Fruit fly (Drosophila melanogaster) whole organism, embryonic: ENCODE results near the gene Tom.

Experiments
- Abd-B ChIP-seq: fragments of 200-800 bp; sonication (Bioruptor generic); optimal IDR thresholded peaks from 2 replicates; lab custom pipeline; 2018; ENCODE audit warnings: missing biosample characterization, mild to moderate bottlenecking, missing genetic modification characterization, moderate library complexity
- Atf-2 ChIP-seq: fragments of 200-800 bp; sonication (Bioruptor generic); optimal IDR thresholded peaks from 2 replicates; lab custom pipeline; 2016; ENCODE audit warnings: missing biosample characterization, missing genetic modification characterization
- CG10147 ChIP-seq: fragments of 200-800 bp; sonication (Bioruptor generic); optimal IDR thresholded peaks from 2 replicates; lab custom pipeline; 2019; ENCODE audit warnings: missing biosample characterization, mild to moderate bottlenecking, missing genetic modification characterization, moderate library complexity
- CG11456 ChIP-seq: fragments of 200-800 bp; sonication (Bioruptor generic); IDR thresholded peaks from 3 replicates; pipeline ENCODE4 v1.3.6; 2022; ENCODE audit warnings: missing biosample characterization, missing genetic modification characterization
- CG12219 ChIP-seq: fragments of 200-800 bp; sonication (Bioruptor generic); optimal IDR thresholded peaks from 3 replicates; lab custom pipeline; 2018; ENCODE audit warnings: missing biosample characterization, mild to moderate bottlenecking, missing genetic modification characterization
- CG13296 ChIP-seq: fragments of 200-800 bp; sonication (Bioruptor generic); optimal IDR thresholded peaks from 3 replicates; lab custom pipeline; 2018; ENCODE audit warnings: missing biosample characterization, mild to moderate bottlenecking, missing genetic modification characterization
- CG15514 ChIP-seq: fragments of 200-800 bp; sonication (Bioruptor generic); optimal IDR thresholded peaks from 3 replicates; lab custom pipeline; 2017; ENCODE audit warnings: missing biosample characterization, missing genetic modification characterization, mild to moderate bottlenecking, moderate library complexity, missing genetic modification reagents
- CG15601 ChIP-seq: fragments of 200-800 bp; sonication (Bioruptor generic); optimal IDR thresholded peaks from 3 replicates; lab custom pipeline; 2019; ENCODE audit warnings: missing biosample characterization, mild to moderate bottlenecking, missing genetic modification characterization, moderate library complexity
- CG17568 ChIP-seq: fragments of 200-800 bp; sonication (Bioruptor generic); optimal IDR thresholded peaks from 2 replicates; lab custom pipeline; 2018; ENCODE audit warnings: missing biosample characterization, mild to moderate bottlenecking, missing genetic modification characterization, moderate library complexity
- CG18262 ChIP-seq: fragments of 200-800 bp; optimal IDR thresholded peaks from 3 replicates; lab custom pipeline; 2019; ENCODE audit warnings: missing biosample characterization, mild to moderate bottlenecking, missing genetic modification characterization, moderate library complexity
- CG2199 ChIP-seq: fragments of 200-800 bp; sonication (Bioruptor generic); IDR thresholded peaks from 3 replicates; pipeline ENCODE4 v1.3.6; 2022; ENCODE audit warnings: missing biosample characterization, missing genetic modification characterization
- CG3065 ChIP-seq: fragments of 200-800 bp; sonication (Bioruptor generic); optimal IDR thresholded peaks from 2 replicates; lab custom pipeline; 2016; ENCODE audit warnings: missing biosample characterization, missing genetic modification characterization
- CG34224 ChIP-seq: fragments of 200-800 bp; sonication (Bioruptor generic); IDR thresholded peaks from 3 replicates; pipeline ENCODE4 v1.3.6; 2022; ENCODE audit warnings: missing biosample characterization, missing genetic modification characterization; ENCODE audit not compliant: partially characterized antibody
- CG3726 ChIP-seq: fragments of 200-800 bp; sonication (Bioruptor generic); IDR thresholded peaks from 3 replicates; pipeline ENCODE4, ENCODE4 v1.3.6; 2022; ENCODE audit warnings: missing biosample characterization, missing genetic modification characterization
- CG42726 ChIP-seq: fragments of 200-800 bp; sonication (Bioruptor generic); IDR thresholded peaks from 2 replicates; pipeline ENCODE4 v1.3.6; 2022; ENCODE audit warnings: missing biosample characterization, missing genetic modification characterization; ENCODE audit not compliant: partially characterized antibody
- CG4424 ChIP-seq: fragments of 200-800 bp; sonication (Bioruptor generic); optimal IDR thresholded peaks from 3 replicates; lab custom pipeline; 2016; ENCODE audit warnings: missing biosample characterization, missing genetic modification characterization
- CG8924 ChIP-seq: fragments of 200-800 bp; optimal IDR thresholded peaks from 3 replicates; lab custom pipeline; 2019; ENCODE audit warnings: missing biosample characterization, mild to moderate bottlenecking, missing genetic modification characterization, moderate library complexity
- CG9727 ChIP-seq: fragments of 200-800 bp; sonication (Bioruptor generic); optimal IDR thresholded peaks from 3 replicates; lab custom pipeline; 2017; ENCODE audit warnings: missing biosample characterization, mild to moderate bottlenecking, missing genetic modification characterization
- CHES-1-like ChIP-seq: fragments of 200-800 bp; sonication (Bioruptor generic); optimal IDR thresholded peaks from 2 replicates; lab custom pipeline; 2016; ENCODE audit warnings: missing biosample characterization, missing genetic modification characterization
- Doc3 ChIP-seq: fragments of 200-800 bp; sonication (Bioruptor generic); IDR thresholded peaks from 3 replicates; pipeline ENCODE4 v1.3.6; 2022; ENCODE audit warnings: missing biosample characterization, missing genetic modification characterization; ENCODE audit not compliant: partially characterized antibody
- Dref ChIP-seq: fragments of 200-800 bp; sonication (Bioruptor generic); IDR thresholded peaks from 2 replicates; pipeline ENCODE4 v1.3.6; 2022; ENCODE audit warnings: missing biosample characterization, missing genetic modification characterization
- Eip74EF ChIP-seq, 2 experiments: fragments of 200-800 bp in 1 of 2; fragments of >200 bp in 1 of 2; sonication (Bioruptor generic) in 1 of 2; optimal IDR thresholded peaks; 2 replicates each; lab custom pipeline; 2017 to 2019; ENCODE audit warnings: missing biosample characterization in 2 of 2, missing genetic modification characterization in 2 of 2, mild to moderate bottlenecking in 1 of 2, moderate library complexity in 1 of 2
- Fer3 ChIP-seq: fragments of 200-800 bp; sonication (Bioruptor generic); optimal IDR thresholded peaks from 2 replicates; lab custom pipeline; 2018; ENCODE audit warnings: missing biosample characterization, mild to moderate bottlenecking, missing genetic modification characterization, moderate library complexity
- Kr ChIP-seq: fragments of 200-800 bp; sonication (Bioruptor generic); optimal IDR thresholded peaks from 2 replicates; lab custom pipeline; 2017; ENCODE audit warnings: missing biosample characterization, mild to moderate bottlenecking, missing genetic modification characterization
- Lpt ChIP-seq: fragments of >200 bp; optimal IDR thresholded peaks from 2 replicates; lab custom pipeline; 2018; ENCODE audit warnings: missing biosample characterization, missing genetic modification characterization
- NC2β ChIP-seq: fragments of 200-800 bp; sonication (Bioruptor generic); optimal IDR thresholded peaks from 2 replicates; lab custom pipeline; 2016; ENCODE audit warnings: missing biosample characterization, missing genetic modification characterization
- Oaz ChIP-seq: fragments of 200-800 bp; sonication (Bioruptor generic); IDR thresholded peaks from 2 replicates; pipeline ENCODE4 v1.3.6; 2022; ENCODE audit warnings: missing biosample characterization, missing genetic modification characterization
- Pdp1 ChIP-seq, 2 experiments: fragments of 200-800 bp; sonication (Bioruptor generic); optimal IDR thresholded peaks; 3 replicates each; lab custom pipeline; 2016; ENCODE audit warnings: missing biosample characterization in 2 of 2, missing genetic modification characterization in 2 of 2, mild to moderate bottlenecking in 1 of 2, moderate library complexity in 1 of 2
- abd-A ChIP-seq: fragments of 200-800 bp; sonication (Bioruptor generic); optimal IDR thresholded peaks from 3 replicates; lab custom pipeline; 2019; ENCODE audit warnings: missing biosample characterization, mild to moderate bottlenecking, missing genetic modification characterization, moderate library complexity
- bowl ChIP-seq: fragments of 200-800 bp; sonication (Bioruptor generic); IDR thresholded peaks from 2 replicates; pipeline ENCODE4 v1.3.6; 2022; ENCODE audit warnings: missing biosample characterization, missing genetic modification characterization
- chm ChIP-seq: fragments of 200-800 bp; sonication (Bioruptor generic); IDR thresholded peaks from 2 replicates; pipeline ENCODE4 v1.3.6; 2022; ENCODE audit warnings: missing biosample characterization, missing genetic modification characterization
- crp ChIP-seq, 2 experiments: fragments of 200-800 bp; sonication (Bioruptor generic); optimal IDR thresholded peaks; 2 replicates in 1 of 2; 3 replicates in 1 of 2; lab custom pipeline; 2017; ENCODE audit warnings: missing biosample characterization in 2 of 2, missing genetic modification characterization in 2 of 2, mild to moderate bottlenecking in 1 of 2, moderate library complexity in 1 of 2
- cwo ChIP-seq: fragments of 200-800 bp; sonication (Bioruptor generic); optimal IDR thresholded peaks from 3 replicates; lab custom pipeline; 2017; ENCODE audit warnings: missing biosample characterization, missing genetic modification characterization, mild to moderate bottlenecking, moderate library complexity, missing genetic modification reagents
- fd102C ChIP-seq: fragments of 200-800 bp; sonication (Bioruptor generic); optimal IDR thresholded peaks from 2 replicates; lab custom pipeline; 2018; ENCODE audit warnings: missing biosample characterization, mild to moderate bottlenecking, missing genetic modification characterization, moderate library complexity
- fd96Cb ChIP-seq: fragments of 200-800 bp; sonication (Bioruptor generic); optimal IDR thresholded peaks from 2 replicates; lab custom pipeline; 2018; ENCODE audit warnings: missing biosample characterization, mild to moderate bottlenecking, missing genetic modification characterization, moderate library complexity
- h ChIP-seq: fragments of >200 bp; optimal IDR thresholded peaks from 2 replicates; lab custom pipeline; 2017
- lilli ChIP-seq: fragments of 200-800 bp; sonication (Bioruptor generic); optimal IDR thresholded peaks from 3 replicates; lab custom pipeline; 2016; ENCODE audit warnings: missing biosample characterization, missing genetic modification characterization
- nmo ChIP-seq: fragments of 200-800 bp; sonication (Bioruptor generic); optimal IDR thresholded peaks from 2 replicates; lab custom pipeline; 2018; ENCODE audit warnings: missing biosample characterization, mild to moderate bottlenecking, missing genetic modification characterization, moderate library complexity
- otp ChIP-seq: fragments of 200-800 bp; sonication (Bioruptor generic); IDR thresholded peaks from 3 replicates; pipeline ENCODE4, ENCODE4 v1.3.6; 2022; ENCODE audit warnings: missing biosample characterization, missing genetic modification characterization
- pb ChIP-seq: fragments of 200-800 bp; sonication (Bioruptor generic); optimal IDR thresholded peaks from 3 replicates; lab custom pipeline; 2016; ENCODE audit warnings: missing biosample characterization, missing genetic modification characterization
- phol ChIP-seq: fragments of 200-800 bp; sonication (Bioruptor generic); optimal IDR thresholded peaks from 3 replicates; lab custom pipeline; 2018; ENCODE audit warnings: missing biosample characterization, mild to moderate bottlenecking, missing genetic modification characterization, moderate library complexity
- rib ChIP-seq: fragments of 200-800 bp; sonication (Bioruptor generic); IDR thresholded peaks from 2 replicates; pipeline ENCODE4 v1.3.6; 2022; ENCODE audit warnings: missing biosample characterization, missing genetic modification characterization
- row ChIP-seq: fragments of 200-800 bp; sonication (Bioruptor generic); IDR thresholded peaks from 3 replicates; pipeline ENCODE4 v1.3.6; 2022; ENCODE audit warnings: missing biosample characterization, missing genetic modification characterization
- run ChIP-seq: fragments of 200-800 bp; sonication (Bioruptor generic); optimal IDR thresholded peaks from 3 replicates; lab custom pipeline; 2018; ENCODE audit warnings: missing biosample characterization, mild to moderate bottlenecking, missing genetic modification characterization
- ssp ChIP-seq: fragments of 200-800 bp; sonication (Bioruptor generic); IDR thresholded peaks from 2 replicates; pipeline ENCODE4 v1.3.6; 2022; ENCODE audit warnings: missing biosample characterization, missing genetic modification characterization
- tna ChIP-seq: fragments of 200-800 bp; sonication (Bioruptor generic); IDR thresholded peaks from 2 replicates; pipeline ENCODE4 v1.3.6; 2022; ENCODE audit warnings: missing biosample characterization, missing genetic modification characterization; ENCODE audit not compliant: partially characterized antibody
- toy ChIP-seq: fragments of 200-800 bp; sonication (Bioruptor generic); IDR thresholded peaks from 2 replicates; pipeline ENCODE4 v1.3.6; 2022; ENCODE audit warnings: missing biosample characterization, missing genetic modification characterization
- vnd ChIP-seq: fragments of 200-800 bp; sonication (Bioruptor generic); IDR thresholded peaks from 3 replicates; pipeline ENCODE4 v1.3.6; 2022; ENCODE audit warnings: missing biosample characterization, missing genetic modification characterization; ENCODE audit not compliant: partially characterized antibody
- zfh1 ChIP-seq: fragments of 200-800 bp; sonication (Bioruptor generic); IDR thresholded peaks from 3 replicates; pipeline ENCODE4 v1.3.6; 2022; ENCODE audit warnings: missing biosample characterization, missing genetic modification characterization

The Tom gene

dm6 chr3L:14999284-15000019 lies 30.3 kb downstream of the Tom start, which contains the start of the genes mRpL39 and Prosbeta2 (continued):
- peak; percentile 81 for TF ChIP-seq CG34224 (GFP tag; lab: Robert Waterston, UW)
- TF ChIP-seq abd-A (tag; lab: Kevin White, UChicago) = no peak
- no peak for TF ChIP-seq Oaz (GFP tag; lab: Robert Waterston, UW)
- no peak for TF ChIP-seq crp (GFP tag; optimal IDR thresholded peaks at IDR 0.05; lab: Kevin White, UChicago)
- TF ChIP-seq CG17568 (GFP tag; lab: Kevin White, UChicago) = no peak
- peak; percentile 90 for TF ChIP-seq row (GFP tag; lab: Robert Waterston, UW)
- peak; percentile 70 for TF ChIP-seq fd96Cb (tag; lab: Kevin White, UChicago)
- TF ChIP-seq Kr = no peak
- no peak for TF ChIP-seq pb (GFP tag; lab: Kevin White, UChicago)
- peak; percentile 98 for TF ChIP-seq vnd (GFP tag; lab: Robert Waterston, UW)
- TF ChIP-seq Fer3 = no peak
- no peak for TF ChIP-seq cwo
- no peak for TF ChIP-seq CG2199 (GFP tag; lab: Robert Waterston, UW)
- TF ChIP-seq otp (GFP tag; lab: Robert Waterston, UW) = no peak
- TF ChIP-seq Pdp1 (GFP tag; optimal IDR thresholded peaks at IDR 0.05; lab: Kevin White, UChicago) = peak in 1 of 2 experiments; percentile 66
- TF ChIP-seq CG3065 (GFP tag; lab: Kevin White, UChicago) = no peak
- TF ChIP-seq CG3726 = no peak
- no peak for TF ChIP-seq CG15601 (tag; lab: Kevin White, UChicago)
- no peak for TF ChIP-seq chm (GFP tag; lab: Robert Waterston, UW)
- TF ChIP-seq CG9727 (GFP tag; lab: Kevin White, UChicago) = peak; percentile 47
- no peak for TF ChIP-seq Abd-B
- TF ChIP-seq CHES-1-like (GFP tag; lab: Kevin White, UChicago) = no peak
- TF ChIP-seq CG15514 (GFP tag; lab: Kevin White, UChicago) = peak; percentile 73
- peak; percentile 92 for TF ChIP-seq ssp (GFP tag; lab: Robert Waterston, UW)
- TF ChIP-seq rib (GFP tag; lab: Robert Waterston, UW) = 0 out of 2 replicates have a peak, but pooled peaks have one; percentile 26
- no peak for TF ChIP-seq bowl (GFP tag; lab: Robert Waterston, UW)
- no peak for TF ChIP-seq fd102C (GFP tag; lab: Kevin White, UChicago)
- TF ChIP-seq CG13296 (GFP tag; lab: Kevin White, UChicago) = no peak
- no peak for TF ChIP-seq CG12219
- TF ChIP-seq Doc3 (GFP tag; lab: Robert Waterston, UW) = peak; percentile 99
- peak; percentile 65 for TF ChIP-seq CG8924 (tag; lab: Kevin White, UChicago)
- TF ChIP-seq run (tag; lab: Kevin White, UChicago) = no peak
- peak; percentile 75 for TF ChIP-seq tna (GFP tag; lab: Robert Waterston, UW)
- no peak for TF ChIP-seq lilli (GFP tag; lab: Kevin White, UChicago)
- TF ChIP-seq NC2β (GFP tag; lab: Kevin White, UChicago) = no peak
- no peak for TF ChIP-seq nmo (GFP tag; lab: Kevin White, UChicago)
- TF ChIP-seq toy (GFP tag; lab: Robert Waterston, UW) = no peak
- peak; percentile 58 for TF ChIP-seq phol
- no peak for TF ChIP-seq Eip74EF (GFP tag; optimal IDR thresholded peaks at IDR 0.05; lab: Kevin White, UChicago)
- peak; percentile 77 for TF ChIP-seq CG42726
- no peak for TF ChIP-seq Atf-2 (GFP tag; lab: Kevin White, UChicago)
- peak; percentile 73 for TF ChIP-seq CG10147 (GFP tag; lab: Kevin White, UChicago)
- peak; percentile 64; the same call in 1 of the 3 replicates for TF ChIP-seq CG11456 (GFP tag; lab: Robert Waterston, UW)
- peak; percentile 68 for TF ChIP-seq Dref (GFP tag; lab: Robert Waterston, UW)
- peak; percentile 64 for TF ChIP-seq CG4424 (GFP tag; lab: Kevin White, UChicago)
- peak; percentile 74 for TF ChIP-seq CG18262
- TF ChIP-seq zfh1 (GFP tag; lab: Robert Waterston, UW) = peak; percentile 68; the same call in 2 of the 3 replicates
- TF ChIP-seq Lpt (GFP tag; lab: Kevin White, UChicago) = no peak
- no peak for TF ChIP-seq h
